Worm (Caenorhabditis elegans): ENCODE measurements around the gene clec-121.

Gene clec-121

DNA sequence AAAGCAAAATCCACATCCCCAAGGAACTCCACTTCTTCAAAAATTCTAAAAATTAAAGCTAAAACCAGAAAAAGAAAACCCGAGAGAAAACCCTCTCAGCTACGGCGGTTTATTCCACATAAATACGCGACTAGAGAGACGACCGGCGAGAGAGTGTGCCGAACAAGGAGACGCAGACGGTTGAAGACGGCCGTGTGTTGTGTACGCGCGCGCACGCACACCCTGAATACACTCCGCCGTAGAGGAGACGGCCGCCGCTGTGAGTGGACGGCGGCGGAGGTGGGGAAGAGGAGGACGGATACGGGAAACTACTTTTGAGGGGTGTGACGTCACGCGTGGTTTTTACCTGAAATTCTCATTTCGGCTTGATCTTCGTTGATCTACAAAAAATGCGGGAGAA is 47.5 kb upstream of the clec-121 start:
- TF ChIP-seq C04F5.9 (tag; optimal IDR thresholded peaks at IDR 0.05) (peak; percentile 11), lin-35 (GFP tag; optimal IDR thresholded peaks at IDR 0.05) (peak in 1 of 2 experiments; percentile 17), lin-14 (GFP tag; optimal IDR thresholded peaks at IDR 0.05) (peak; percentile 67), rnt-1 (tag; optimal IDR thresholded peaks at IDR 0.05) (peak; percentile 35), vab-15 (tag; optimal IDR thresholded peaks at IDR 0.05) (no peak), snu-23 (GFP tag; optimal IDR thresholded peaks at IDR 0.05) (peak; percentile 55), dsc-1 (tag; optimal IDR thresholded peaks at IDR 0.05) (peak; percentile 12), ceh-82 (tag; optimal IDR thresholded peaks at IDR 0.05) (peak in 1 of 3 experiments; percentile 28), blmp-1 (tag; optimal IDR thresholded peaks at IDR 0.05) (no peak), fkh-8 (tag; optimal IDR thresholded peaks at IDR 0.05) (peak; percentile 30), aha-1 (tag; optimal IDR thresholded peaks at IDR 0.05) (no peak), nhr-71 (tag; optimal IDR thresholded peaks at IDR 0.05) (peak; percentile 36), nhr-20 (tag; optimal IDR thresholded peaks at IDR 0.05) (peak; percentile 33), nhr-47 (tag; optimal IDR thresholded peaks at IDR 0.05) (peak; percentile 47), swsn-7 (tag; optimal IDR thresholded peaks at IDR 0.05) (peak; percentile 39), egl-13 (tag; optimal IDR thresholded peaks at IDR 0.05) (no peak), tbx-2 (tag; optimal IDR thresholded peaks at IDR 0.05) (peak; percentile 38), dpl-1 (GFP tag; optimal IDR thresholded peaks at IDR 0.05) (peak in 1 of 3 experiments; percentile 5), efl-1 (optimal IDR thresholded peaks at IDR 0.05) (peak; percentile 15 to 17), efl-1 (GFP tag; optimal IDR thresholded peaks at IDR 0.05 in 1 of 2) (peak in 1 of 2 experiments; percentile 82), ztf-11 (tag; optimal IDR thresholded peaks at IDR 0.05) (peak in 1 of 2 experiments; percentile 6)

DNA sequence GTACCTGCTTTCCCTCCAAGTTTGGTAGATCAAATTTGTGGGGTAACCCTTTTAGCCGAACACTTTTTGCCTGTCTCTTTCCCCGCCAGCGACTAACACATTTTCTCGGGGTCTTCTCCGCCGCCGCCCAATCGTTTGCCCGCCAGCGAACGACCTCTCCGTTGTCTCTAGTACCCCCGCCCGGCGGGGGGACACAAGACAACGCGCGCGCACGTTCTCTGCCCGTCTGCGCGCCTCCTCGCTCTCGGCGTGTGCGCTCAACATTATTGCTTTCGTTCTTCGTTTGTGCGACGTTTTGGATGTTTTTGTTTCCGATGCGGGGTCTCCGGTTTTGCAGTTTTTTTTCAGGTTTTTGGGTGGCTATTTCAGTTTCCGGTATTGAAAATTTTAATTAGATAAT is 46.6 kb upstream of the clec-121 start:
- TF ChIP-seq mep-1 (tag; optimal IDR thresholded peaks at IDR 0.05) (peak; percentile 33), sptf-1 (tag; optimal IDR thresholded peaks at IDR 0.05) (no peak), lin-14 (GFP tag; optimal IDR thresholded peaks at IDR 0.05) (peak; percentile 73), dsc-1 (tag; optimal IDR thresholded peaks at IDR 0.05) (peak; percentile 9), F16B12.6 (tag; optimal IDR thresholded peaks at IDR 0.05) (no peak), skn-1 (tag; optimal IDR thresholded peaks at IDR 0.05) (peak; percentile 17), dpl-1 (GFP tag; optimal IDR thresholded peaks at IDR 0.05) (peak in 1 of 3 experiments; percentile 9), aha-1 (tag; optimal IDR thresholded peaks at IDR 0.05) (no peak), nhr-77 (tag; optimal IDR thresholded peaks at IDR 0.05) (no peak), sox-4 (tag; optimal IDR thresholded peaks at IDR 0.05) (no peak), nhr-90 (tag; optimal IDR thresholded peaks at IDR 0.05; ENCODE audit: poor library complexity) (no peak), rnt-1 (tag; optimal IDR thresholded peaks at IDR 0.05) (peak; percentile 24), lin-35 (GFP tag; optimal IDR thresholded peaks at IDR 0.05) (peak; percentile 20 to 22), mab-9 (GFP tag; IDR thresholded peaks at IDR 0.05) (no peak), nhr-47 (tag; optimal IDR thresholded peaks at IDR 0.05) (peak; percentile 27), egl-27 (tag; optimal IDR thresholded peaks at IDR 0.05) (no peak), fkh-4 (tag; optimal IDR thresholded peaks at IDR 0.05; ENCODE audit: borderline replicate concordance) (no peak), ceh-82 (tag; optimal IDR thresholded peaks at IDR 0.05) (peak in 1 of 3 experiments; percentile 49), snu-23 (GFP tag; optimal IDR thresholded peaks at IDR 0.05) (peak; percentile 20), blmp-1 (tag; optimal IDR thresholded peaks at IDR 0.05) (no peak), egl-13 (tag; optimal IDR thresholded peaks at IDR 0.05) (no peak)

DNA sequence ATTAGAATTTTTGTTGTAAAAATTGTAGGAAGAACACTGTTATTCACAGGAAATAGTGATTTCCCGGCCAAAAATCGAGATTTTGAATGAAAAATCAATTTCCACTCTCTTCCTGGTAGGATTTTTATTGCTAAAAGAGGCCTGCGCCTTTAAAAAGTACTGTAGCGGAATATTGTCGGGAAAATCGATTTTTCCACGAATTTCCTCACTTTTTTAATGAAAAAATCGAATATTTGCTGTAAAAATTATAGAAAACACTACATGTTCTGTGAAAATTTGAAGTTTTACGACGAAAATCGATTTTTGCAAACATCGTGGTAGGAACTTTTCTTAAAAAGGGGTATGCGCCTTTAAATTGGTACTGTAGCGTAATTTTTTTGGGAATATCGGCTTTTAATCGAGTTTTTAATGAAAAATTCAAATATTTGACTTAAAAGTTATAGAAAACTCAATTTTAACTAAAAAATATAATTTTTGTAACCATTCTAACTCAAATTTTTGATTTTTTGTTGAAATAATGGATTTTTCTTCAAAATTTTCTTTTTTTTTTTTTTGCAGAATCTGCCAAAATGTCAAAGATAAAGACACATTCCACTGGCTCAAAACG is 45.7 kb upstream of the clec-121 start, which contains the start of gene lin-8:
TSS of gene lin-8 (plus strand) at position 557 of the 607 bp plus-strand sequence.
- no peak for TF ChIP-seq lin-15B (tag; optimal IDR thresholded peaks at IDR 0.05)
- no peak for TF ChIP-seq F16B12.6 (tag; optimal IDR thresholded peaks at IDR 0.05)
- no peak for TF ChIP-seq hlh-17 (GFP tag; optimal IDR thresholded peaks at IDR 0.05; ENCODE audit: borderline replicate concordance)
- no peak for TF ChIP-seq mep-1 (tag; optimal IDR thresholded peaks at IDR 0.05)

DNA sequence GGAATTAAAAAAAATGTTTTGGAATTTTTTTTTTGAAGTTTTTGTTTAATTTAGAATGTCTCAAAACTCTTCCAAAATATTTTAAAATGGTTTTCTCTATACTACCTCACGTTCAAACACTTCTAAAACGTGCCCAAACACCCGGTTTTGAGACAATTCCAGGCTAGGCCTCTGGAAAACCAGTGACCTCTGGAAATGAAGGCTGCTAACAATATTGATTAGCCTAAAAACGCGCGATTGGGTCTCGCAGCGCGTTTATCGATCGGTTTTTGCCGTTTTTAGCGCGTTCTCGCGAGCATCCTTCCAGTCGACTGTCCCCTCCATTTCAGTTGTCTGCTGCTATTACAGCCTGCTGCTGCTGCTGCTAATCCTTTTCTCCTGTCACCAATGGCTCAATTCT is 41.3 kb upstream of the clec-121 start, which contains the start of gene Y25C1A.6:
TSS of gene Y25C1A.6 (plus strand) at position 301 of the 400 bp plus-strand sequence.
- TF ChIP-seq nhr-11 (tag; optimal IDR thresholded peaks at IDR 0.05), result no peak
- no peak for TF ChIP-seq unc-98 (GFP tag; IDR thresholded peaks at IDR 0.05)
- no peak for TF ChIP-seq nhr-12 (tag; optimal IDR thresholded peaks at IDR 0.05)
